4 fruit fly cellular contexts compared by ENCODE assay signal in the genomic region with DNA sequence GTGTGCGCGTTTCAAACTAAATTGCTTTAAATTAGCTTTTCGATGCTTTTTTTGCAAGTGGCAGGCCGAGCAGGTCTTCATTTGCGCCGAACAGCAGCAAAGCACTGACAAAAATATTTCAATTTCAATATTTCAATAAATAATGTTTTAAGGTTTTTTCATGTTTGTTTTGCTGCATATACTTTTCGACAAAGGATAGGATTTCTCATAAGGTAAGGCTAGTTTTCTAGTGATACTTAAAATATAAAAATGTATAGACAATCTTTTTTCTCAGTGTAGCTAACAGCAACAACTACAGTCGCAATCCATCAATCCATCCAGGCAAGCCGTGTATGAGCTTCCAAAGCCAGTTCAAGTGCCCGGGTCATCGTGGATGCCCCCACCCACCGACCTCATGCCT.
TF ChIP-seq lines count a peak whose summit lies in the region.

No protein-coding gene starts in this region.

- TF ChIP-seq CTCF in whole organism, embryonic (GFP tag; optimal IDR thresholded peaks at IDR 0.05; lab: Kevin White, UChicago) = no peak

TF ChIP-seq in whole organism, embryonic, 481 proteins besides CTCF, POLR2A, EP300 and RAD21 (continues in another document):
- no peak for TF ChIP-seq CG18599 (GFP tag; optimal IDR thresholded peaks at IDR 0.05; lab: Kevin White, UChicago)
- no peak for TF ChIP-seq btn (GFP tag; optimal IDR thresholded peaks at IDR 0.05; lab: Kevin White, UChicago)
- TF ChIP-seq CG17328 (GFP tag; IDR thresholded peaks at IDR 0.05; lab: Robert Waterston, UW) = no peak
- TF ChIP-seq Sox100B (GFP tag; optimal IDR thresholded peaks at IDR 0.05; lab: Kevin White, UChicago) = no peak
- no peak for TF ChIP-seq pita (GFP tag; optimal IDR thresholded peaks at IDR 0.05; lab: Kevin White, UChicago)
- no peak for TF ChIP-seq CG4424 (GFP tag; optimal IDR thresholded peaks at IDR 0.05; lab: Kevin White, UChicago)
- TF ChIP-seq CG17912 (GFP tag; optimal IDR thresholded peaks at IDR 0.05; lab: Kevin White, UChicago) = no peak
- TF ChIP-seq CG11723 (GFP tag; optimal IDR thresholded peaks at IDR 0.05; lab: Kevin White, UChicago) = no peak
- no peak for TF ChIP-seq stc (GFP tag; IDR thresholded peaks at IDR 0.05; lab: Robert Waterston, UW)
- 0 out of 2 replicates have a peak, but pooled peaks have one; percentile 7 for TF ChIP-seq Xrp1 (GFP tag; IDR thresholded peaks at IDR 0.05; lab: Robert Waterston, UW)
- TF ChIP-seq CG4854 (GFP tag; optimal IDR thresholded peaks at IDR 0.05; lab: Kevin White, UChicago) = no peak
- TF ChIP-seq gem (tag; optimal IDR thresholded peaks at IDR 0.05; lab: Kevin White, UChicago) = peak; percentile 32
- no peak for TF ChIP-seq fd96Cb (tag; optimal IDR thresholded peaks at IDR 0.05; lab: Kevin White, UChicago)
- peak; percentile 1 for TF ChIP-seq Ets65A (GFP tag; lab: Kevin White, UChicago)
- peak; percentile 32 for TF ChIP-seq Sox102F (GFP tag; optimal IDR thresholded peaks at IDR 0.05; lab: Kevin White, UChicago)
- no peak for TF ChIP-seq trh (GFP tag; optimal IDR thresholded peaks at IDR 0.05; lab: Kevin White, UChicago)
- no peak for TF ChIP-seq Hr39 (optimal IDR thresholded peaks at IDR 0.05; lab: Kevin White, UChicago)
- TF ChIP-seq sens (GFP tag; lab: Kevin White, UChicago) = peak; percentile 28
- TF ChIP-seq Drgx (GFP tag; IDR thresholded peaks at IDR 0.05; lab: Robert Waterston, UW) = 0 out of 2 replicates have a peak, but pooled peaks have one; percentile 27
- TF ChIP-seq CG11696 (GFP tag; IDR thresholded peaks at IDR 0.05; lab: Robert Waterston, UW) = no peak
- no peak for TF ChIP-seq run (tag; optimal IDR thresholded peaks at IDR 0.05; lab: Kevin White, UChicago)
- TF ChIP-seq dmrt99B (tag; optimal IDR thresholded peaks at IDR 0.05; lab: Kevin White, UChicago) = peak; percentile 3

TF ChIP-seq in whole organism, prepupa, 60 proteins besides CTCF, POLR2A, EP300 and RAD21 (continues in another document):
- TF ChIP-seq CG16779 (tag; optimal IDR thresholded peaks at IDR 0.05; lab: Kevin White, UChicago) (no peak), CG11294 (GFP tag; IDR thresholded peaks at IDR 0.05; lab: Robert Waterston, UW) (no peak), spab (GFP tag; optimal IDR thresholded peaks at IDR 0.05; lab: Kevin White, UChicago) (peak; percentile 4), CG4318 (GFP tag; optimal IDR thresholded peaks at IDR 0.05; lab: Kevin White, UChicago) (peak; percentile 19), Sox14 (GFP tag; optimal IDR thresholded peaks at IDR 0.05; lab: Kevin White, UChicago) (peak; percentile 3), CG6792 (GFP tag; optimal IDR thresholded peaks at IDR 0.05; lab: Kevin White, UChicago) (no peak), CG9139 (GFP tag; optimal IDR thresholded peaks at IDR 0.05; lab: Kevin White, UChicago) (no peak), Hr38 (GFP tag; optimal IDR thresholded peaks at IDR 0.05; lab: Kevin White, UChicago) (no peak), lz (GFP tag; optimal IDR thresholded peaks at IDR 0.05; lab: Kevin White, UChicago) (peak; percentile 24), dac (GFP tag; optimal IDR thresholded peaks at IDR 0.05; lab: Kevin White, UChicago) (no peak), salr (GFP tag; optimal IDR thresholded peaks at IDR 0.05; lab: Kevin White, UChicago) (no peak), CG8632 (GFP tag; optimal IDR thresholded peaks at IDR 0.05; lab: Kevin White, UChicago) (no peak), Ets96B (tag; optimal IDR thresholded peaks at IDR 0.05; lab: Kevin White, UChicago) (peak; percentile 17), CG6163 (GFP tag; IDR thresholded peaks at IDR 0.05; lab: Robert Waterston, UW) (peak; percentile 51; the same call in 1 of the 3 replicates), fd85E (GFP tag; optimal IDR thresholded peaks at IDR 0.05; lab: Kevin White, UChicago) (no peak), cyc (GFP tag; optimal IDR thresholded peaks at IDR 0.05; lab: Kevin White, UChicago) (peak; percentile 16), Met (GFP tag; optimal IDR thresholded peaks at IDR 0.05; lab: Kevin White, UChicago) (peak; percentile 39), acj6 (GFP tag; optimal IDR thresholded peaks at IDR 0.05; lab: Kevin White, UChicago) (no peak), CG3032 (tag; optimal IDR thresholded peaks at IDR 0.05; lab: Kevin White, UChicago) (no peak), CG1621 (tag; optimal IDR thresholded peaks at IDR 0.05; lab: Kevin White, UChicago) (no peak), CG6854 (GFP tag; optimal IDR thresholded peaks at IDR 0.05; lab: Kevin White, UChicago) (no peak), Lpt (GFP tag; optimal IDR thresholded peaks at IDR 0.05; lab: Kevin White, UChicago) (no peak), CG6808 (GFP tag; optimal IDR thresholded peaks at IDR 0.05; lab: Kevin White, UChicago) (no peak)

TF ChIP-seq in whole organism, pupa, 21 proteins besides CTCF, POLR2A, EP300 and RAD21:
- TF ChIP-seq CG14655 (GFP tag; optimal IDR thresholded peaks at IDR 0.05; lab: Kevin White, UChicago) = peak; percentile 27
- peak; percentile 18 for TF ChIP-seq CG8301 (tag; optimal IDR thresholded peaks at IDR 0.05; lab: Kevin White, UChicago)
- TF ChIP-seq Snoo (tag; optimal IDR thresholded peaks at IDR 0.05; lab: Kevin White, UChicago) = no peak
- no peak for TF ChIP-seq Ets98B (GFP tag; IDR thresholded peaks at IDR 0.05; lab: Robert Waterston, UW)
- peak; percentile 32 for TF ChIP-seq CG8159 (tag; optimal IDR thresholded peaks at IDR 0.05; lab: Kevin White, UChicago)
- TF ChIP-seq CG9948 (tag; optimal IDR thresholded peaks at IDR 0.05; lab: Kevin White, UChicago) = peak; percentile 26
- TF ChIP-seq CG12605 (GFP tag; IDR thresholded peaks at IDR 0.05; lab: Robert Waterston, UW) = peak; percentile 45; the same call in 1 of the 2 replicates
- peak; percentile 41 for TF ChIP-seq CG17806 (tag; optimal IDR thresholded peaks at IDR 0.05; lab: Kevin White, UChicago)

TF ChIP-seq in whole organism, wandering third instar larva, 38 proteins besides CTCF, POLR2A, EP300 and RAD21:
- TF ChIP-seq Dfd (GFP tag; optimal IDR thresholded peaks at IDR 0.05; lab: Kevin White, UChicago) (no peak), OdsH (GFP tag; optimal IDR thresholded peaks at IDR 0.05; lab: Kevin White, UChicago) (peak; percentile 10), ey (GFP tag; optimal IDR thresholded peaks at IDR 0.05; lab: Kevin White, UChicago) (peak; percentile 36), Jra (GFP tag; optimal IDR thresholded peaks at IDR 0.05; lab: Kevin White, UChicago) (no peak), N (GFP tag; optimal IDR thresholded peaks at IDR 0.05; lab: Kevin White, UChicago) (no peak), sv (GFP tag; optimal IDR thresholded peaks at IDR 0.05; lab: Kevin White, UChicago) (no peak), rgr (GFP tag; optimal IDR thresholded peaks at IDR 0.05; lab: Kevin White, UChicago) (peak; percentile 33), br (GFP tag; optimal IDR thresholded peaks at IDR 0.05; lab: Kevin White, UChicago) (peak; percentile 5), HLH106 (tag; optimal IDR thresholded peaks at IDR 0.05; lab: Kevin White, UChicago) (peak; percentile 48), dl (GFP tag; optimal IDR thresholded peaks at IDR 0.05; lab: Kevin White, UChicago; ENCODE audit: insufficient read depth in 1 of 2, partially characterized antibody in 2 of 2) (no peak), Rel (GFP tag; optimal IDR thresholded peaks at IDR 0.05; lab: Kevin White, UChicago) (no peak), Rel (tag; optimal IDR thresholded peaks at IDR 0.05; lab: Kevin White, UChicago) (no peak), GATAd (GFP tag; optimal IDR thresholded peaks at IDR 0.05; lab: Kevin White, UChicago) (no peak), Dif (GFP tag; optimal IDR thresholded peaks at IDR 0.05; lab: Kevin White, UChicago; ENCODE audit: partially characterized antibody) (no peak), tai (GFP tag; optimal IDR thresholded peaks at IDR 0.05; lab: Kevin White, UChicago) (no peak), Vsx2 (GFP tag; optimal IDR thresholded peaks at IDR 0.05; lab: Kevin White, UChicago; ENCODE audit: partially characterized antibody) (no peak), fru (GFP tag; optimal IDR thresholded peaks at IDR 0.05; lab: Kevin White, UChicago) (peak; percentile 38), h (GFP tag; optimal IDR thresholded peaks at IDR 0.05; lab: Kevin White, UChicago) (peak; percentile 40), foxo (GFP tag; optimal IDR thresholded peaks at IDR 0.05; lab: Kevin White, UChicago) (peak in 1 of 2 experiments; percentile 43), Hnf4 (GFP tag; optimal IDR thresholded peaks at IDR 0.05; lab: Kevin White, UChicago) (peak; percentile 14), CG32264 (GFP tag; optimal IDR thresholded peaks at IDR 0.05; lab: Kevin White, UChicago) (no peak), Sp1 (GFP tag; optimal IDR thresholded peaks at IDR 0.05; lab: Kevin White, UChicago) (peak; percentile 51), woc (GFP tag; optimal IDR thresholded peaks at IDR 0.05; lab: Kevin White, UChicago) (peak; percentile 15), sage (GFP tag; optimal IDR thresholded peaks at IDR 0.05; lab: Kevin White, UChicago) (no peak), psq (GFP tag; optimal IDR thresholded peaks at IDR 0.05; lab: Kevin White, UChicago) (peak; percentile 7)
